Worm (Caenorhabditis elegans) whole organism, early embryonic: Measurements from ENCODE around the gene F49E2.2.

Source experiments
- B0310.2 ChIP-seq: sonication (generic microtip); optimal IDR thresholded peaks from 2 replicates; lab custom pipeline; 2016; ENCODE audit warnings: mild to moderate bottlenecking, missing genetic modification characterization, missing compliant biosample characterization
- F13C5.2 ChIP-seq: sonication (generic microtip); optimal IDR thresholded peaks from 2 replicates; lab custom pipeline; 2017; ENCODE audit warnings: mild to moderate bottlenecking, missing genetic modification characterization, inconsistent platforms, missing compliant biosample characterization
- aly-1 ChIP-seq: sonication (generic microtip); optimal IDR thresholded peaks from 2 replicates; lab custom pipeline; 2016; ENCODE audit warnings: missing genetic modification characterization, missing compliant biosample characterization
- ama-1 ChIP-seq: fragments of 150-350 bp; optimal IDR thresholded peaks from 2 replicates; lab custom pipeline; 2014
- ceh-13 ChIP-seq: fragments of 200-800 bp; sonication (Bioruptor generic); optimal IDR thresholded peaks from 2 replicates; lab custom pipeline; 2018; ENCODE audit warnings: mild to moderate bottlenecking, missing genetic modification characterization, missing compliant biosample characterization
- ceh-36 ChIP-seq: sonication (generic microtip); optimal IDR thresholded peaks from 2 replicates; lab custom pipeline; 2016; ENCODE audit warnings: missing genetic modification characterization, inconsistent platforms, missing compliant biosample characterization
- ets-7 ChIP-seq: sonication (generic microtip); optimal IDR thresholded peaks from 2 replicates; lab custom pipeline; 2016; ENCODE audit warnings: missing genotype, missing genetic modification characterization, missing compliant biosample characterization
- flt-1 ChIP-seq: fragments of 200-800 bp; sonication (Bioruptor generic); IDR thresholded peaks from 2 replicates; pipeline ENCODE4 v1.3.6; 2022; ENCODE audit warnings: missing genetic modification characterization, missing compliant biosample characterization
- hmbx-1 ChIP-seq: sonication (generic microtip); optimal IDR thresholded peaks from 2 replicates; lab custom pipeline; 2016; ENCODE audit warnings: mild to moderate bottlenecking, missing genetic modification characterization, missing compliant biosample characterization
- hmg-4 ChIP-seq: fragments of 200-800 bp; sonication (Bioruptor generic); optimal IDR thresholded peaks from 2 replicates; lab custom pipeline; 2018; ENCODE audit warnings: mild to moderate bottlenecking, missing genetic modification characterization, missing compliant biosample characterization
- hnd-1 ChIP-seq: sonication (generic microtip); optimal IDR thresholded peaks from 2 replicates; lab custom pipeline; 2016; ENCODE audit warnings: missing genetic modification characterization, missing compliant biosample characterization
- pes-1 ChIP-seq: fragments of 200-800 bp; sonication (Bioruptor generic); IDR thresholded peaks from 2 replicates; pipeline ENCODE4 v1.3.6; 2022; ENCODE audit warnings: missing genetic modification reagents, missing genetic modification characterization, missing compliant biosample characterization
- scrt-1 ChIP-seq: fragments of 200-800 bp; sonication (Bioruptor generic); IDR thresholded peaks from 2 replicates; pipeline ENCODE4 v1.3.6; 2022; ENCODE audit warnings: missing genetic modification characterization, missing compliant biosample characterization
- sea-1 ChIP-seq: fragments of 200-800 bp; sonication (Bioruptor generic); conservative IDR thresholded peaks from 2 replicates; pipeline ENCODE4 v1.3.6; 2022; ENCODE audit warnings: missing genetic modification characterization, missing compliant biosample characterization
- tbx-11 ChIP-seq: fragments of 200-800 bp; sonication (Bioruptor generic); IDR thresholded peaks from 2 replicates; pipeline ENCODE4 v1.3.6; 2022; ENCODE audit warnings: missing genetic modification characterization, missing compliant biosample characterization
- tbx-37 ChIP-seq: fragments of 200-800 bp; sonication (Bioruptor generic); conservative IDR thresholded peaks from 2 replicates; pipeline ENCODE4 v1.3.6; 2022; ENCODE audit warnings: missing genetic modification reagents, missing genetic modification characterization, missing compliant biosample characterization
- tra-4 ChIP-seq: sonication (generic microtip); optimal IDR thresholded peaks from 2 replicates; lab custom pipeline; 2017; ENCODE audit warnings: missing genetic modification characterization, missing compliant biosample characterization

F49E2.2 gene

ce11 chrX:9616919-9617318 lies 50.4 kb downstream of the F49E2.2 start, which contains the start of gene C11E4.7:
Gene C11E4.7, plus strand, starts transcription at chrX:9617219.
- no peak for TF ChIP-seq F13C5.2 (tag; lab: Kevin White, UChicago)
- no peak for TF ChIP-seq ceh-36 (tag; lab: Kevin White, UChicago)
- TF ChIP-seq pes-1 (GFP tag; lab: Robert Waterston, UW) = no peak
- no peak for TF ChIP-seq scrt-1
- TF ChIP-seq ama-1 (lab: Kevin White, UChicago) = no peak
- no peak for TF ChIP-seq tbx-37 (GFP tag; lab: Robert Waterston, UW)
- TF ChIP-seq hnd-1 (tag; lab: Kevin White, UChicago) = no peak
- no peak for TF ChIP-seq ceh-13 (GFP tag; lab: Kevin White, UChicago)
- no peak for TF ChIP-seq tbx-11
- TF ChIP-seq flt-1 (GFP tag; lab: Robert Waterston, UW) = no peak
- TF ChIP-seq hmg-4 (GFP tag; lab: Kevin White, UChicago) = no peak
- TF ChIP-seq aly-1 (tag; lab: Kevin White, UChicago) = no peak
- no peak for TF ChIP-seq sea-1 (GFP tag; lab: Robert Waterston, UW)

DNA sequence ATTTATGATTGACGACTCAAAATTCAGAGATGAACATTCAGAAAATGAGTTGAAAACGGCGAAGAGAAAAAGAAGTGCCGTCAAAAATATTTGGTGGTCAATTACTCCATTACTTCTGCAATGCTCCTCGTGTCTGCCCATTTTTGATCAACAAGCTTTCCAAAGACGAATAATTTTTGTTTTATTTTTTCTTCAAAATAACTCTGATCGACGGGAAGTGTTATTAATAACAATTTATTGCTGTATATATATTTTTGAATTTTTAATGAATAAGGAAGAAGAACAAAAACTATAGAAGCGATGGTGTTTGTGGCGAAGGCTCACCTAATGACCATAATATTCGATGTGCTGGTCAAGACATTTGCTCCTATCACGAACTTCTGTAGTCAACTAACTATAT lies 53.6 kb downstream of the F49E2.2 start, which contains the start of gene C11E4.8:
C11E4.8 (plus strand) TSS at position 301 of the 400 bp plus-strand sequence.
- TF ChIP-seq scrt-1 (no peak), ceh-13 (GFP tag; lab: Kevin White, UChicago) (no peak), F13C5.2 (tag; lab: Kevin White, UChicago) (no peak), hmg-4 (GFP tag; lab: Kevin White, UChicago) (no peak), hmbx-1 (tag; lab: Kevin White, UChicago) (no peak), ets-7 (tag; lab: Kevin White, UChicago) (no peak), aly-1 (tag; lab: Kevin White, UChicago) (no peak), pes-1 (GFP tag; lab: Robert Waterston, UW) (no peak), B0310.2 (no peak), hnd-1 (tag; lab: Kevin White, UChicago) (no peak), sea-1 (GFP tag; lab: Robert Waterston, UW) (no peak), ceh-36 (tag; lab: Kevin White, UChicago) (no peak), tbx-37 (GFP tag; lab: Robert Waterston, UW) (no peak), tra-4 (tag; lab: Kevin White, UChicago) (no peak), flt-1 (GFP tag; lab: Robert Waterston, UW) (no peak), ama-1 (lab: Kevin White, UChicago) (no peak), tbx-11 (no peak)

DNA sequence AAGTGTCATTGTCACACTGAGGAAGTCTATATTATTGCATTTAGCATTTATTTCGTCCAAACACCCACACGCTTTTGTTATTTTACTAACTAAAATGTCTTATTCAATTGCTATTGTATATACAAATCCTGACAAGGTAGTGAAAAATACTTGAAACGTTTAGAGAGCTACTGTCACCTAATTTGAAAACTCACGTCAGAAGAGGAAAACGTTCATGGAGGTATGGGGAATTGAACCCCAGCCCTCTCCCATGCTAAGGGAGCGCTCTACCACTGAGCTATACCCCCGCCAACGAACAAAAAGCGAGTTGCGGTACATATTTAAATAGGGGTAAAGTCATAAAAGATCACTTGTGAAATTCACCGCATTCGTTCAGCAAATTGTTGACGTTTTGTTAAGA lies 56.1 kb downstream of the F49E2.2 start:
- no peak for TF ChIP-seq hmbx-1 (tag; lab: Kevin White, UChicago)
- peak; percentile 72 for TF ChIP-seq tbx-11
- peak; percentile 18 for TF ChIP-seq ceh-36 (tag; lab: Kevin White, UChicago)
- TF ChIP-seq F13C5.2 (tag; lab: Kevin White, UChicago) = no peak
- TF ChIP-seq sea-1 (GFP tag; lab: Robert Waterston, UW) = peak; percentile 62; the same call in 1 of the 2 replicates
- TF ChIP-seq scrt-1 = peak; percentile 56; the same call in 1 of the 2 replicates
- TF ChIP-seq hnd-1 (tag; lab: Kevin White, UChicago) = peak; percentile 29
- peak; percentile 66 for TF ChIP-seq aly-1 (tag; lab: Kevin White, UChicago)
- TF ChIP-seq ets-7 (tag; lab: Kevin White, UChicago) = no peak
- TF ChIP-seq ceh-13 (GFP tag; lab: Kevin White, UChicago) = peak; percentile 9
- TF ChIP-seq tbx-37 (GFP tag; lab: Robert Waterston, UW) = peak; percentile 47; the same call in 1 of the 2 replicates
